Worm (Caenorhabditis elegans) whole organism, young adult: ENCODE data around the gene T28D6.3.

Experiments used
- B0336.3 ChIP-seq: fragments of 200-800 bp; sonication (Bioruptor generic); IDR thresholded peaks from 2 replicates; pipeline ENCODE4 v1.3.6; 2022; ENCODE audit warnings: missing genetic modification characterization, missing compliant biosample characterization
- F10E7.11 ChIP-seq: sonication (generic microtip); optimal IDR thresholded peaks from 2 replicates; lab custom pipeline; 2017; ENCODE audit warnings: mild to moderate bottlenecking, missing genetic modification characterization, moderate library complexity, missing compliant biosample characterization
- Y53G8AR.9 ChIP-seq: fragments of 200-800 bp; sonication (Bioruptor generic); conservative IDR thresholded peaks from 2 replicates; pipeline ENCODE4 v1.3.6; 2022; ENCODE audit warnings: missing genetic modification reagents, missing genetic modification characterization, missing compliant biosample characterization
- ama-1 ChIP-seq, 3 experiments: fragments of 150-350 bp in 1 of 3; sonication (generic microtip) in 2 of 3; optimal IDR thresholded peaks; 2 replicates each; lab custom pipeline; 2014 to 2018; ENCODE audit warnings: missing biosample characterization in 2 of 3, missing genetic modification characterization in 2 of 3, missing genetic modification reagents in 2 of 3
- aptf-3 ChIP-seq: fragments of 200-800 bp; sonication (Bioruptor generic); IDR thresholded peaks from 2 replicates; pipeline ENCODE4 v1.3.6; 2022; ENCODE audit warnings: missing genetic modification characterization, missing compliant biosample characterization
- nhr-80 ChIP-seq: sonication (generic microtip); optimal IDR thresholded peaks from 2 replicates; lab custom pipeline; 2016; ENCODE audit warnings: missing genetic modification characterization, missing compliant biosample characterization
- repo-1 ChIP-seq: sonication (generic microtip); optimal IDR thresholded peaks from 2 replicates; lab custom pipeline; 2017; ENCODE audit warnings: mild to moderate bottlenecking, missing genetic modification characterization, missing compliant biosample characterization
- tbx-9 ChIP-seq: sonication (generic microtip); optimal IDR thresholded peaks from 2 replicates; lab custom pipeline; 2016; ENCODE audit warnings: borderline replicate concordance, missing genetic modification characterization, inconsistent platforms, missing compliant biosample characterization

DNA sequence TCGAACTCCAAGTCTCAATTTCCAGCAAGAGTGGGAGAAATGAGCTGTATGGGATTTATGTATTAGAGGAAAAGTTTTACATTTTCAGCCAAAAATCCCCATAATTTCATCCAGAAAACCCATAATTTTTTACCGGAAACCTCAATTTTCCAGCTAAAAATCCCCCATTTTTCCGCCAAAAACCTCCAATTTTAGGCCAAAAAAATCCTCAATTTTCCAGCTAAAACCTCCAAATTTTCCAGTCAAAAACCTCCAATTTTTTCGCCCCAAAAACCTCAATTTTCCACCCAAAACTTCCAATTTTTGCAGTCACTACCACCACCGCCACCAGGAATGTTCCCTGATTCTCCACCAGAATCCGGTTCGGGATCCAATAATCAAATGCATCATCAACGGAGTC lies 25.1 kb upstream of the T28D6.3 start:
- TF ChIP-seq F10E7.11 (tag; lab: Kevin White, UChicago) (no peak), nhr-80 (tag; lab: Kevin White, UChicago) (no peak), ama-1 (optimal IDR thresholded peaks at IDR 0.05; lab: Kevin White, UChicago) (no peak), ama-1 (GFP tag; optimal IDR thresholded peaks at IDR 0.05; lab: Kevin White, UChicago) (no peak), aptf-3 (GFP tag; lab: Robert Waterston, UW) (no peak), Y53G8AR.9 (GFP tag; lab: Robert Waterston, UW) (no peak), B0336.3 (GFP tag; lab: Robert Waterston, UW) (no peak), repo-1 (no peak), tbx-9 (tag; lab: Kevin White, UChicago) (no peak)
